Worm (Caenorhabditis elegans) whole organism, dauer: ENCODE data around the gene srlf-26.

Experiments
- unc-62 ChIP-seq: sonication (generic microtip); optimal IDR thresholded peaks from 2 replicates; lab custom pipeline; 2017; ENCODE audit warnings: missing biosample characterization, missing genetic modification reagents, missing genetic modification characterization

The srlf-26 gene

ce11 chrIV:13673504-13673903, 5.2 kb upstream of the srlf-26 start, which contains the start of gene oac-48:
TSS of gene oac-48 (plus strand) at chrIV:13673804.
- no peak for TF ChIP-seq unc-62 (GFP tag; lab: Kevin White, UChicago)

- no peak for TF ChIP-seq unc-62 (GFP tag; lab: Kevin White, UChicago)
Observed at ce11 chrIV:13679495-13679894, 746 bp downstream of the srlf-26 start.

- no peak for TF ChIP-seq unc-62 (GFP tag; lab: Kevin White, UChicago)
Observed at ce11 chrIV:13682733-13683132, 4.0 kb downstream of the srlf-26 start.

ce11 chrIV:13684827-13685226, 6.1 kb downstream of the srlf-26 start:
- no peak for TF ChIP-seq unc-62 (GFP tag; lab: Kevin White, UChicago)

- no peak for TF ChIP-seq unc-62 (GFP tag; lab: Kevin White, UChicago)
Observed at ce11 chrIV:13686965-13687425, 8.2 kb downstream of the srlf-26 start, which contains the start of gene nyn-1. TSS of gene nyn-1 (minus strand) at chrIV:13687015.

ce11 chrIV:13687631-13688030, 8.9 kb downstream of the srlf-26 start:
- TF ChIP-seq unc-62 (GFP tag; lab: Kevin White, UChicago) = no peak

ce11 chrIV:13689302-13689880, 10.6 kb downstream of the srlf-26 start, which contains the start of gene T23G4.2:
TSS of gene T23G4.2 (minus strand) at chrIV:13689556.
- no peak for TF ChIP-seq unc-62 (GFP tag; lab: Kevin White, UChicago)

- no peak for TF ChIP-seq unc-62 (GFP tag; lab: Kevin White, UChicago)
Observed at ce11 chrIV:13692522-13692921, 13.8 kb downstream of the srlf-26 start.

ce11 chrIV:13693976-13694375, 15.2 kb downstream of the srlf-26 start:
- TF ChIP-seq unc-62 (GFP tag; lab: Kevin White, UChicago) = no peak

ce11 chrIV:13694600-13694999, 15.9 kb downstream of the srlf-26 start:
- no peak for TF ChIP-seq unc-62 (GFP tag; lab: Kevin White, UChicago)

- TF ChIP-seq unc-62 (GFP tag; lab: Kevin White, UChicago) = no peak
Observed at ce11 chrIV:13695302-13695701, 16.6 kb downstream of the srlf-26 start.

- TF ChIP-seq unc-62 (GFP tag; lab: Kevin White, UChicago) = peak; percentile 27
Observed at ce11 chrIV:13695720-13696364, 17.1 kb downstream of the srlf-26 start.

- no peak for TF ChIP-seq unc-62 (GFP tag; lab: Kevin White, UChicago)
Observed at ce11 chrIV:13696900-13697299, 18.2 kb downstream of the srlf-26 start.

- no peak for TF ChIP-seq unc-62 (GFP tag; lab: Kevin White, UChicago)
Observed at ce11 chrIV:13698603-13699002, 19.9 kb downstream of the srlf-26 start, which contains the start of gene T23G4.127. TSS of gene T23G4.127 (minus strand) at chrIV:13698703.

ce11 chrIV:13699384-13699788, 20.6 kb downstream of the srlf-26 start:
- TF ChIP-seq unc-62 (GFP tag; lab: Kevin White, UChicago) = no peak

ce11 chrIV:13700847-13701246, 22.1 kb downstream of the srlf-26 start:
- TF ChIP-seq unc-62 (GFP tag; lab: Kevin White, UChicago) = no peak

ce11 chrIV:13701472-13701871, 22.7 kb downstream of the srlf-26 start:
- TF ChIP-seq unc-62 (GFP tag; lab: Kevin White, UChicago) = no peak
